Fruit fly (Drosophila melanogaster): Measurements from ENCODE around the gene CG2611.

dm6 chr2L:20601282-20601681, 48.7 kb upstream of the CG2611 start:
- TF ChIP-seq D1 (tag; optimal IDR thresholded peaks at IDR 0.05) (no peak), CG15710 (tag; optimal IDR thresholded peaks at IDR 0.05) (no peak), CG10348 (GFP tag; IDR thresholded peaks at IDR 0.05) (no peak), Snoo (tag; optimal IDR thresholded peaks at IDR 0.05) (no peak), CG17806 (tag; optimal IDR thresholded peaks at IDR 0.05) (no peak)
